Worm (Caenorhabditis elegans): ENCODE measurements around the gene C34D4.2.

C34D4.2 gene

ce11 chrIV:7171222-7171621 is 16.8 kb downstream of the C34D4.2 start, which contains the start of gene str-220:
Gene str-220 (minus strand): TSS chrIV:7171322.
- no peak for TF ChIP-seq fos-1 (tag; optimal IDR thresholded peaks at IDR 0.05)
- no peak for TF ChIP-seq ceh-82 (tag; optimal IDR thresholded peaks at IDR 0.05)
- no peak for TF ChIP-seq skn-1 (tag; optimal IDR thresholded peaks at IDR 0.05)
- TF ChIP-seq nhr-76 (tag; optimal IDR thresholded peaks at IDR 0.05) = no peak
- TF ChIP-seq nhr-237 (tag; optimal IDR thresholded peaks at IDR 0.05) = no peak
- TF ChIP-seq hmg-11 (tag; optimal IDR thresholded peaks at IDR 0.05) = no peak
- TF ChIP-seq sea-2 (GFP tag; optimal IDR thresholded peaks at IDR 0.05) = no peak

ce11 chrIV:7173489-7173888 is 19.0 kb downstream of the C34D4.2 start, which contains the start of gene str-1:
Gene str-1 (plus strand): TSS chrIV:7173789.
- TF ChIP-seq lsy-12 (tag; optimal IDR thresholded peaks at IDR 0.05) (no peak), pha-4 (tag; optimal IDR thresholded peaks at IDR 0.05) (no peak), ceh-28 (tag; optimal IDR thresholded peaks at IDR 0.05) (no peak), nhr-11 (tag; optimal IDR thresholded peaks at IDR 0.05) (no peak), elt-3 (tag; optimal IDR thresholded peaks at IDR 0.05) (no peak), fkh-10 (GFP tag; optimal IDR thresholded peaks at IDR 0.05) (no peak), egl-5 (tag; optimal IDR thresholded peaks at IDR 0.05) (no peak), ZK546.5 (tag; optimal IDR thresholded peaks at IDR 0.05) (no peak), nhr-28 (tag; optimal IDR thresholded peaks at IDR 0.05) (no peak), nhr-76 (tag; optimal IDR thresholded peaks at IDR 0.05) (no peak), R02D3.7 (tag; optimal IDR thresholded peaks at IDR 0.05) (no peak), lin-15B (tag; optimal IDR thresholded peaks at IDR 0.05) (no peak), hmg-11 (tag; optimal IDR thresholded peaks at IDR 0.05) (no peak), lin-39 (tag; optimal IDR thresholded peaks at IDR 0.05) (no peak), ama-1 (optimal IDR thresholded peaks at IDR 0.05) (no peak), ceh-9 (tag; optimal IDR thresholded peaks at IDR 0.05) (no peak)

ce11 chrIV:7175346-7175745 is 20.9 kb downstream of the C34D4.2 start, which contains the start of gene C42D4.19:
Gene C42D4.19 (plus strand): TSS chrIV:7175646.
- no peak for TF ChIP-seq nhr-76 (tag; optimal IDR thresholded peaks at IDR 0.05)
- no peak for TF ChIP-seq lin-15B (tag; optimal IDR thresholded peaks at IDR 0.05)
- TF ChIP-seq lsy-12 (tag; optimal IDR thresholded peaks at IDR 0.05) = no peak
- TF ChIP-seq fkh-2 (tag; optimal IDR thresholded peaks at IDR 0.05) = no peak
- no peak for TF ChIP-seq nhr-25 (tag; optimal IDR thresholded peaks at IDR 0.05)
- no peak for TF ChIP-seq elt-2 (tag; optimal IDR thresholded peaks at IDR 0.05)
- no peak for TF ChIP-seq zag-1 (tag; optimal IDR thresholded peaks at IDR 0.05)
- no peak for TF ChIP-seq hmg-11 (tag; optimal IDR thresholded peaks at IDR 0.05)
- no peak for TF ChIP-seq aly-2 (tag; optimal IDR thresholded peaks at IDR 0.05)
- no peak for TF ChIP-seq fos-1 (tag; optimal IDR thresholded peaks at IDR 0.05)
- no peak for TF ChIP-seq unc-39 (tag; optimal IDR thresholded peaks at IDR 0.05)

ce11 chrIV:7176887-7177286 is 22.4 kb downstream of the C34D4.2 start, which contains the start of gene str-44:
Gene str-44 (plus strand): TSS chrIV:7177187.
- TF ChIP-seq nfya-1 (tag; optimal IDR thresholded peaks at IDR 0.05; ENCODE audit: insufficient read depth) (no peak), ztf-4 (tag; optimal IDR thresholded peaks at IDR 0.05) (no peak), elt-1 (tag; optimal IDR thresholded peaks at IDR 0.05) (no peak), nhr-67 (tag; optimal IDR thresholded peaks at IDR 0.05) (no peak), nhr-12 (tag; optimal IDR thresholded peaks at IDR 0.05) (no peak), sea-2 (GFP tag; optimal IDR thresholded peaks at IDR 0.05) (no peak), egl-27 (tag; optimal IDR thresholded peaks at IDR 0.05) (no peak)

- TF ChIP-seq jun-1 (tag; optimal IDR thresholded peaks at IDR 0.05) (no peak), nhr-25 (tag; optimal IDR thresholded peaks at IDR 0.05) (peak; percentile 96)
Measured at ce11 chrIV:7178942-7179341, 24.5 kb downstream of the C34D4.2 start, which contains the start of gene C42D4.3. Gene C42D4.3 (plus strand): TSS chrIV:7179239.

ce11 chrIV:7180304-7180703 is 25.8 kb downstream of the C34D4.2 start, which contains the start of gene cest-10:
Gene cest-10 (plus strand): TSS chrIV:7180557.
- TF ChIP-seq pha-4 (tag; optimal IDR thresholded peaks at IDR 0.05) = no peak
- no peak for TF ChIP-seq elt-3 (tag; optimal IDR thresholded peaks at IDR 0.05)
- no peak for TF ChIP-seq fkh-10 (GFP tag; optimal IDR thresholded peaks at IDR 0.05)
- TF ChIP-seq ceh-9 (tag; optimal IDR thresholded peaks at IDR 0.05) = no peak
- no peak for TF ChIP-seq snpc-4 (tag; optimal IDR thresholded peaks at IDR 0.05)
- TF ChIP-seq eor-1 (tag; optimal IDR thresholded peaks at IDR 0.05) = no peak
- TF ChIP-seq elt-2 (tag; optimal IDR thresholded peaks at IDR 0.05) = peak; percentile 88
- no peak for TF ChIP-seq ztf-4 (tag; optimal IDR thresholded peaks at IDR 0.05)
- TF ChIP-seq pqm-1 (tag; optimal IDR thresholded peaks at IDR 0.05) = peak; percentile 84
- TF ChIP-seq aly-2 (tag; optimal IDR thresholded peaks at IDR 0.05) = no peak
